Worm (Caenorhabditis elegans): ENCODE measurements around the gene T02D1.9.

DNA sequence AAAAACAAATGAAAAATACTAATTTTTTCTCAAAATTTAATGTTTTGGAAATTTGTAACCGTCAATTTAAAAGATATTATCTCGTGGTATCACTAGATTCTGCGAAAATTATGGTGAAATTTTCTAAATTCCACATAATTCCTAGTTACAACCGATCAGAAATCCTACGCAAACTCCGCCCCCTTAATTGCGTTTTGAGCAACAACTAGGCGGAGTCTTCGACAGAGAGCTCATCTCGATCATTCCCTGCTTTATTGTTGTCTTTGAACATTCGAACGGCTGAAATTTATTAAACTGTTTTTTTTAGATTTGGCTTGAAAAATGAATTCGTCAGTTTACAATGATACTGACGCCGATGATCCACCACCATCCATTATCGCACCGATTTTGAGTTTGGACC, 7.9 kb downstream of the T02D1.9 start, which contains the start of gene T02D1.4:
- TF ChIP-seq hlh-1 (tag; optimal IDR thresholded peaks at IDR 0.05) (no peak), ztf-11 (tag; optimal IDR thresholded peaks at IDR 0.05) (no peak), pha-4 (tag; optimal IDR thresholded peaks at IDR 0.05) (no peak), blmp-1 (tag; optimal IDR thresholded peaks at IDR 0.05) (no peak), unc-62 (GFP tag; optimal IDR thresholded peaks at IDR 0.05) (no peak), nhr-237 (tag; optimal IDR thresholded peaks at IDR 0.05) (no peak), lin-13 (tag; optimal IDR thresholded peaks at IDR 0.05) (no peak), unc-120 (tag; optimal IDR thresholded peaks at IDR 0.05; ENCODE audit: poor library complexity, severe bottlenecking) (no peak), snpc-4 (tag; optimal IDR thresholded peaks at IDR 0.05) (no peak)

Data from whole organism, mixed stage, embryonic.